Worm (Caenorhabditis elegans) whole organism, young adult: Measurements from ENCODE around the gene ugt-2.

Experiments
- B0035.1 ChIP-seq: sonication (generic microtip); optimal IDR thresholded peaks from 2 replicates; lab custom pipeline; 2016; ENCODE audit warnings: missing genetic modification characterization, mild to moderate bottlenecking, missing compliant biosample characterization, missing genotype, missing genetic modification reagents
- F23B12.7 ChIP-seq: sonication (generic microtip); optimal IDR thresholded peaks from 2 replicates; lab custom pipeline; 2017; ENCODE audit warnings: missing genetic modification characterization, mild to moderate bottlenecking, missing compliant biosample characterization, antibody characterized with exemption, moderate library complexity; ENCODE audit not compliant: insufficient read depth
- F33H1.4 ChIP-seq: fragments of 200-800 bp; sonication (Bioruptor generic); IDR thresholded peaks from 2 replicates; pipeline ENCODE4 v1.3.6; 2022; ENCODE audit warnings: missing genetic modification reagents, missing genetic modification characterization, missing compliant biosample characterization
- F39B2.1 ChIP-seq: fragments of 200-800 bp; sonication (Bioruptor generic); IDR thresholded peaks from 2 replicates; pipeline ENCODE4 v1.3.6; 2022; ENCODE audit warnings: missing genetic modification reagents, missing genetic modification characterization, missing compliant biosample characterization
- F52B5.7 ChIP-seq: sonication (generic microtip); optimal IDR thresholded peaks from 2 replicates; lab custom pipeline; 2016; ENCODE audit warnings: mild to moderate bottlenecking, missing genetic modification characterization, missing compliant biosample characterization
- F57C9.4 ChIP-seq: sonication (generic microtip); optimal IDR thresholded peaks from 2 replicates; lab custom pipeline; 2017; ENCODE audit warnings: mild to moderate bottlenecking, missing genetic modification characterization, missing compliant biosample characterization
- Y53F4B.3 ChIP-seq: fragments of 200-800 bp; sonication (Bioruptor generic); IDR thresholded peaks from 2 replicates; pipeline ENCODE4 v1.3.6; 2022; ENCODE audit warnings: missing genetic modification reagents, missing genetic modification characterization, missing compliant biosample characterization
- Y79H2A.3 ChIP-seq: fragments of 200-800 bp; sonication (Bioruptor generic); conservative IDR thresholded peaks from 2 replicates; pipeline ENCODE4 v1.3.6; 2022; ENCODE audit warnings: missing genetic modification reagents, missing genetic modification characterization, missing compliant biosample characterization
- ZK185.1 ChIP-seq: sonication (generic microtip); optimal IDR thresholded peaks from 2 replicates; lab custom pipeline; 2016; ENCODE audit warnings: mild to moderate bottlenecking, missing genetic modification characterization, missing compliant biosample characterization; ENCODE audit not compliant: poor library complexity, severe bottlenecking
- aptf-2 ChIP-seq: fragments of 200-800 bp; sonication (Bioruptor generic); conservative IDR thresholded peaks from 2 replicates; pipeline ENCODE4 v1.3.6; 2022; ENCODE audit warnings: missing genetic modification reagents, missing genetic modification characterization, missing compliant biosample characterization
- cebp-2 ChIP-seq: fragments of 200-800 bp; sonication (Bioruptor generic); IDR thresholded peaks from 2 replicates; pipeline ENCODE4 v1.3.6; 2022; ENCODE audit warnings: missing genetic modification characterization, missing compliant biosample characterization
- ceh-100 ChIP-seq: fragments of 200-800 bp; sonication (Bioruptor generic); IDR thresholded peaks from 2 replicates; pipeline ENCODE4 v1.3.6; 2022; ENCODE audit warnings: missing genetic modification reagents, missing genetic modification characterization, missing compliant biosample characterization
- ceh-27 ChIP-seq: fragments of 200-800 bp; sonication (Bioruptor generic); optimal IDR thresholded peaks from 2 replicates; lab custom pipeline; 2018; ENCODE audit warnings: mild to moderate bottlenecking, missing genetic modification characterization, moderate library complexity, missing compliant biosample characterization
- ceh-40 ChIP-seq: fragments of 200-800 bp; sonication (Bioruptor generic); IDR thresholded peaks from 2 replicates; pipeline ENCODE4 v1.3.6; 2022; ENCODE audit warnings: missing genetic modification characterization, missing compliant biosample characterization
- ceh-58 ChIP-seq: fragments of 200-800 bp; sonication (Bioruptor generic); IDR thresholded peaks from 2 replicates; pipeline ENCODE4 v1.3.6; 2022; ENCODE audit warnings: missing genetic modification characterization, missing compliant biosample characterization
- dpff-1 ChIP-seq: sonication (generic microtip); optimal IDR thresholded peaks from 2 replicates; lab custom pipeline; 2017; ENCODE audit warnings: mild to moderate bottlenecking, missing genetic modification characterization, missing compliant biosample characterization
- egl-18 ChIP-seq: fragments of 200-800 bp; sonication (Bioruptor generic); IDR thresholded peaks from 2 replicates; pipeline ENCODE4 v1.3.6; 2022; ENCODE audit warnings: missing genetic modification reagents, missing genetic modification characterization, missing compliant biosample characterization
- egrh-3 ChIP-seq: fragments of 200-800 bp; sonication (Bioruptor generic); IDR thresholded peaks from 2 replicates; pipeline ENCODE4 v1.3.6; 2022; ENCODE audit warnings: missing genetic modification reagents, missing genetic modification characterization, missing compliant biosample characterization
- hlh-12 ChIP-seq: sonication (generic microtip); optimal IDR thresholded peaks from 2 replicates; lab custom pipeline; 2016; ENCODE audit warnings: missing genetic modification characterization, missing compliant biosample characterization
- hmg-1.2 ChIP-seq: fragments of 200-800 bp; sonication (Bioruptor generic); IDR thresholded peaks from 2 replicates; pipeline ENCODE4 v1.3.6; 2022; ENCODE audit warnings: missing genetic modification reagents, missing genetic modification characterization, missing compliant biosample characterization
- hmg-20 ChIP-seq: fragments of 200-800 bp; sonication (Bioruptor generic); IDR thresholded peaks from 2 replicates; pipeline ENCODE4 v1.3.6; 2022; ENCODE audit warnings: missing genetic modification reagents, missing genetic modification characterization, missing compliant biosample characterization
- let-607 ChIP-seq, 2 experiments: fragments of 200-800 bp in 1 of 2; sonication (Bioruptor generic) in 1 of 2; sonication (generic microtip) in 1 of 2; optimal IDR thresholded peaks; 2 replicates each; lab custom pipeline; 2016 to 2018; ENCODE audit warnings: mild to moderate bottlenecking in 2 of 2, missing compliant biosample characterization in 2 of 2, missing genetic modification characterization in 2 of 2, moderate library complexity in 2 of 2, missing genotype in 1 of 2
- lin-35 ChIP-seq, 3 experiments: fragments of 150-350 bp in 2 of 3; sonication (generic microtip) in 1 of 3; optimal IDR thresholded peaks; 2 replicates each; lab custom pipeline; 2014 to 2018; ENCODE audit warnings: missing biosample characterization in 3 of 3, missing genetic modification characterization in 3 of 3, missing genetic modification reagents in 3 of 3
- lin-40 ChIP-seq: sonication (generic microtip); optimal IDR thresholded peaks from 2 replicates; lab custom pipeline; 2016; ENCODE audit warnings: missing genetic modification characterization, mild to moderate bottlenecking, missing compliant biosample characterization, missing genotype, missing genetic modification reagents
- lin-54 ChIP-seq: fragments of 200-800 bp; sonication (Bioruptor generic); optimal IDR thresholded peaks from 2 replicates; lab custom pipeline; 2018; ENCODE audit warnings: mild to moderate bottlenecking, missing genetic modification characterization, missing compliant biosample characterization
- lir-1 ChIP-seq: fragments of 200-800 bp; sonication (Bioruptor generic); conservative IDR thresholded peaks from 2 replicates; pipeline ENCODE4 v1.3.6; 2022; ENCODE audit warnings: missing genetic modification reagents, missing genetic modification characterization, missing compliant biosample characterization
- lsl-1 ChIP-seq: fragments of 200-800 bp; sonication (Bioruptor generic); optimal IDR thresholded peaks from 2 replicates; lab custom pipeline; 2018; ENCODE audit warnings: mild to moderate bottlenecking, missing genetic modification characterization, moderate library complexity, missing compliant biosample characterization
- mcd-1 ChIP-seq: fragments of 200-800 bp; sonication (Bioruptor generic); IDR thresholded peaks from 2 replicates; pipeline ENCODE4 v1.3.6; 2022; ENCODE audit warnings: missing genetic modification reagents, missing genetic modification characterization, missing compliant biosample characterization
- mxl-1 ChIP-seq: sonication (generic microtip); optimal IDR thresholded peaks from 2 replicates; lab custom pipeline; 2016; ENCODE audit warnings: missing genetic modification characterization, missing compliant biosample characterization
- nhr-179 ChIP-seq: sonication (generic microtip); optimal IDR thresholded peaks from 2 replicates; lab custom pipeline; 2016; ENCODE audit warnings: mild to moderate bottlenecking, missing genetic modification characterization, missing compliant biosample characterization
- nhr-80 ChIP-seq: sonication (generic microtip); optimal IDR thresholded peaks from 2 replicates; lab custom pipeline; 2016; ENCODE audit warnings: missing genetic modification characterization, missing compliant biosample characterization
- pbrm-1 ChIP-seq: fragments of 200-800 bp; sonication (Bioruptor generic); IDR thresholded peaks from 2 replicates; pipeline ENCODE4 v1.3.6; 2022; ENCODE audit warnings: missing genetic modification reagents, missing genetic modification characterization, missing compliant biosample characterization
- rec-8 ChIP-seq, 2 experiments: sonication (generic microtip); optimal IDR thresholded peaks; 2 replicates each; lab custom pipeline; 2016; ENCODE audit warnings: mild to moderate bottlenecking in 2 of 2, missing genetic modification characterization in 2 of 2, missing genetic modification reagents in 2 of 2, missing genotype in 2 of 2, missing biosample characterization in 1 of 2, missing compliant biosample characterization in 1 of 2, moderate library complexity in 1 of 2
- sea-2 ChIP-seq: fragments of 200-800 bp; sonication (Bioruptor generic); IDR thresholded peaks from 2 replicates; pipeline ENCODE4 v1.3.6; 2022; ENCODE audit warnings: missing genetic modification characterization, missing compliant biosample characterization
- snpc-4 ChIP-seq, 5 experiments: fragments of 150-350 bp in 1 of 5; sonication (generic microtip) in 4 of 5; optimal IDR thresholded peaks; 2 replicates each; lab custom pipeline; 2014 to 2018; ENCODE audit warnings: missing genetic modification characterization in 5 of 5, missing biosample characterization in 3 of 5, antibody characterized with exemption in 2 of 5, mild to moderate bottlenecking in 2 of 5, missing compliant biosample characterization in 2 of 5, missing genotype in 2 of 5, moderate library complexity in 2 of 5, missing genetic modification reagents in 1 of 5
- sptf-2 ChIP-seq: fragments of 200-800 bp; sonication (Bioruptor generic); optimal IDR thresholded peaks from 2 replicates; lab custom pipeline; 2018; ENCODE audit warnings: mild to moderate bottlenecking, missing genetic modification characterization, missing compliant biosample characterization
- tbp1 ChIP-seq: fragments of 200-800 bp; sonication (Bioruptor generic); optimal IDR thresholded peaks from 2 replicates; lab custom pipeline; 2018; ENCODE audit warnings: mild to moderate bottlenecking, missing genetic modification characterization, missing compliant biosample characterization
- zim-3 ChIP-seq: sonication (generic microtip); optimal IDR thresholded peaks from 2 replicates; lab custom pipeline; 2017; ENCODE audit warnings: mild to moderate bottlenecking, missing genetic modification characterization, moderate library complexity, missing compliant biosample characterization

ugt-2 gene

DNA sequence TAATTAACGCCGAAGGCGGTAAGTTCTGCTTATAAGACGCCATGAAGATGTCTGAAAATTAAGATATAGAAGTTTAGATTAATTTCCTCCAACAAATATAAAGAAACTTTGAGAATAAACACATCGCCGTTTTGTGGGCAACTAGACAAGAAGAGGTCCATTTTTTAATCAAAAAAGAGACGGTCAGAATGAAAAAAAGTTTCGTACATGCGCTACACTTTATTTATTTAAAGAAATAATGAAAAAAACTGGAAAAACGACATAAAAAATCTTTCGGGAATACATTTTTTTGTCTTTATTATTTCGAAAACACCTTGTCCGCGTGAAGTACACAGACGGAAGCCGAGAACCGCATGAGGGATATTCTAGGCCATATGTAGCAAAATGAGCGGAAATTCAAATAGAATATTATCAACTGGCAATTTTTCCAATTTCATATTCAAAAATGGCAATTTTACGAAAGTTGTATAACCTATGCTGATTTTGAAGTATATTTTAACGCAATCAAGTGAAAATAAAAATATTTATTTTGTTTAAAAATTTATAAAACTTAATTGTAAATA is 42.7 kb upstream of the ugt-2 start, which contains the start of gene sluh-7 (continued):
- TF ChIP-seq F33H1.4 = peak; percentile 65
- TF ChIP-seq pbrm-1 (GFP tag; lab: Robert Waterston, UW) = peak; percentile 35; the same call in 1 of the 2 replicates
- TF ChIP-seq lir-1 (GFP tag; lab: Robert Waterston, UW) = peak; percentile 49; the same call in 1 of the 2 replicates
- TF ChIP-seq ZK185.1 (tag; lab: Kevin White, UChicago) = peak; percentile 92
- TF ChIP-seq hmg-1.2 = peak; percentile 37; the same call in 1 of the 2 replicates
- peak in 1 of 2 experiments; percentile 69 for TF ChIP-seq let-607 (tag; optimal IDR thresholded peaks at IDR 0.05; lab: Kevin White, UChicago)
- TF ChIP-seq dpff-1 (tag; lab: Kevin White, UChicago) = no peak

DNA sequence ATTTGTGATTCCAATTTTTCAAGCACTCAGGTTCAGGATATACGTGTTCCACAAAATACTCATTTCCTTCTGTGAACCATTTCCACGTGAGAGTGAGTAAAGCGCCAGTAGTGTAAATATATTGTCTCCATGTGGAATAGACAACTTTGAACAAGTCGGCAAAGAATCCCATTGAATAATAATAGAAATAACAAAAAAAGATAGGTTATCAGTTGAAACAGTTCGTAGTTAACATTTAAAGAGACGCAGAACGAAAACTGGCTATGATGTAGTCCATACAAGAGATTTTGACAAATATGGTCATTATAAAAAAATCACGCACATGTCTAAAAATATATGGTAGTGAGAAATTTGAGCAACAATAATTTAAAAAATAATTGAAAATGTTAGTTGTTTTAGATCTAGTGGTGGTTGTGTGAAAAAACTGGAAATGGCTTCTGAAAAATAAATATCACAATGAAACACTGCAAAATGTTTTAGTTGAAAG is 41.1 kb upstream of the ugt-2 start, which contains the start of gene ceeh-2:
ceeh-2 (minus strand) TSS at position 437 of the 487 bp plus-strand sequence.
- TF ChIP-seq nhr-80 (tag; lab: Kevin White, UChicago) (peak; percentile 14), snpc-4 (GFP tag; optimal IDR thresholded peaks at IDR 0.05; lab: Kevin White, UChicago) (no peak), snpc-4 (tag; optimal IDR thresholded peaks at IDR 0.05; lab: Kevin White, UChicago) (no peak)

DNA sequence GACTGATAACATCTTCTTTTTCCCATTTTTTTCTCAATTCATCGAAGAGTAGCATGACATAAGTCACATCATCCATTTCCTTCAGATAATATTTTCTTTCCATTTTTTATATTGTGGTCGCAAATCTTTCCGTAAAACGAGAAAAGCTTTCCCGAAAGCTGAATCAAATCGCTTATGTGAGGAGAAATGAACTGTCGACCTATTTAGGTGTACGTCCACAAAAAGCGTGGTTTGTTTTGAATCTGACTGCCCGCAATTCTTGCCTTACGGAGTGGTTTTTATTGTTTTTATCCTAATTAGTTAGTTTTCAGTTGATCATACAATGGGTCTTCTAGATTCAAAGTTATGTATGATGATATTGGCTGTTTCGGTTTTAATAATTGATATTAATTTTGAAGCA is 40.4 kb upstream of the ugt-2 start, which contains the start of gene ttll-15:
ttll-15 (plus strand) TSS at position 301 of the 400 bp plus-strand sequence.
- TF ChIP-seq F39B2.1 (GFP tag; lab: Robert Waterston, UW) = no peak
- no peak for TF ChIP-seq rec-8 (tag; optimal IDR thresholded peaks at IDR 0.05; lab: Kevin White, UChicago)
- TF ChIP-seq nhr-179 (tag; lab: Kevin White, UChicago) = no peak
- TF ChIP-seq hmg-1.2 = no peak
- no peak for TF ChIP-seq zim-3 (tag; lab: Kevin White, UChicago)
- TF ChIP-seq ceh-27 (GFP tag; lab: Kevin White, UChicago) = no peak
- no peak for TF ChIP-seq sea-2 (GFP tag; lab: Robert Waterston, UW)
- TF ChIP-seq ceh-100 (GFP tag; lab: Robert Waterston, UW) = no peak
- TF ChIP-seq, all 124 proteins: peak for 0

DNA sequence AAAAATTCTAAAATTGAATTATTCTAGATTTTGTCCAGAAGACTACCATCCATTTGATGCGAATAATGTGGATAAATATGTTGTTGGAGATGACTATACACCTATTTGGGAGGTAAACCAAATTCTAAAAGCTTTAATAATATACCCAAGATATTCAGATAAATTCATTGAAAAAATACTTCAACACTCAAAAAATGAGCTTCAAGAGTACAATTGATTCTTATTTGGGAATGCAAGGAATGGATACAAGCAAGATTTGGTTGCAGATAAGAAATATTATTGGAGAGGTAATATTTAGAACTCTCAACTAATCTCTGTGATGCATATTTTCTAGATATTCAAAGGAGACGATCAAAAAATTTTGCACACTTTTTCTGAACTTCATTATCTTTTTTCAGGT is 38.4 kb upstream of the ugt-2 start:
- no peak for TF ChIP-seq lsl-1
- no peak for TF ChIP-seq lin-40 (tag; lab: Kevin White, UChicago)
- TF ChIP-seq Y79H2A.3 = no peak
- no peak for TF ChIP-seq cebp-2 (GFP tag; lab: Robert Waterston, UW)
- no peak for TF ChIP-seq ceh-58 (GFP tag; lab: Robert Waterston, UW)
- TF ChIP-seq aptf-2 (GFP tag; lab: Robert Waterston, UW) = no peak

DNA sequence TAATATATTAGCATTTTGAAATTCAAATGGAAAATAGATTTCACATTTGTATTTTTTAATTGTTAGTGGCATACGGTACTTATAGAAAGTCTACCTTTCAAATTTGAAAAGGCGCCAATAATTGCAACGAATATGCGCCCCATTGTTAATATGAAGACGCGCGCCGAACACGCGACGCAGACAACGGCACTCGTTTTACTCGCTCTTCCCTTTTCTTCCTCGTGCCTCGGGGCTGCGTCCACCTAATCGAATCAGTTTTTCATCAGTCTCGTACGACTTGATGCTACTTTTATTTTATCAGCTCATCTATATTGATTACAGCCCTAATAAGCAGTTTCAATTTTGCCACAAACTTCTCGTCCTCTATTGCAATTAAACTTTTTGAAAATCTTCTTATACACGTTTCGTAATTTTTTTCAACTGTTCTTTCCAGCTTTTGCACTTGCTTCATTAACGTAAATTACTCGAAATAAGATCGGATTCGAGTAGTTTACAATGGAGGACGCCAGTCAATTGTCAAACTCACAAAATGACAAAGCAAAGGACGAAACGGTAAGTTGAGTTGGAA is 36.7 kb upstream of the ugt-2 start, which contains the start of gene cash-1:
cash-1 (plus strand) TSS at position 432 of the 568 bp plus-strand sequence.
- TF ChIP-seq B0035.1 (tag; lab: Kevin White, UChicago) (no peak), mxl-1 (no peak), lin-54 (GFP tag; lab: Kevin White, UChicago) (peak; percentile 83), hmg-20 (GFP tag; lab: Robert Waterston, UW) (no peak), F57C9.4 (tag; lab: Kevin White, UChicago) (no peak), ceh-27 (GFP tag; lab: Kevin White, UChicago) (peak; percentile 50), F52B5.7 (tag; lab: Kevin White, UChicago) (no peak), egl-18 (GFP tag; lab: Robert Waterston, UW) (no peak), mcd-1 (GFP tag; lab: Robert Waterston, UW) (peak; percentile 86), sptf-2 (GFP tag; lab: Kevin White, UChicago) (no peak), nhr-80 (tag; lab: Kevin White, UChicago) (peak; percentile 88), rec-8 (tag; optimal IDR thresholded peaks at IDR 0.05; lab: Kevin White, UChicago) (no peak), zim-3 (tag; lab: Kevin White, UChicago) (no peak), lin-35 (GFP tag; optimal IDR thresholded peaks at IDR 0.05; lab: Kevin White, UChicago) (peak in 1 of 3 experiments; percentile 42), F23B12.7 (tag; lab: Kevin White, UChicago) (no peak), Y53F4B.3 (GFP tag; lab: Robert Waterston, UW) (no peak), egrh-3 (GFP tag; lab: Robert Waterston, UW) (no peak), tbp1 (GFP tag; lab: Kevin White, UChicago) (peak; percentile 53), ceh-40 (GFP tag; lab: Robert Waterston, UW) (no peak), lir-1 (GFP tag; lab: Robert Waterston, UW) (no peak), ceh-58 (GFP tag; lab: Robert Waterston, UW) (no peak), lsl-1 (peak; percentile 69), hlh-12 (tag; lab: Kevin White, UChicago) (no peak)
